Worm (Caenorhabditis elegans) whole organism, young adult: ENCODE results near the gene timp-1.

ENCODE experiments used
- B0261.1 ChIP-seq: sonication (generic microtip); optimal IDR thresholded peaks from 2 replicates; lab custom pipeline; 2016; ENCODE audit warnings: mild to moderate bottlenecking, missing genetic modification characterization, moderate library complexity, missing compliant biosample characterization
- B0336.3 ChIP-seq: fragments of 200-800 bp; sonication (Bioruptor generic); IDR thresholded peaks from 2 replicates; pipeline ENCODE4 v1.3.6; 2022; ENCODE audit warnings: missing genetic modification characterization, missing compliant biosample characterization
- C06A6.2 ChIP-seq: fragments of 200-800 bp; sonication (Bioruptor generic); conservative IDR thresholded peaks from 2 replicates; pipeline ENCODE4 v1.3.6; 2022; ENCODE audit warnings: missing genetic modification characterization, missing compliant biosample characterization
- C17E4.6 ChIP-seq: fragments of 200-800 bp; sonication (Bioruptor generic); IDR thresholded peaks from 2 replicates; pipeline ENCODE4 v1.3.6; 2022; ENCODE audit warnings: missing genetic modification reagents, missing genetic modification characterization, missing compliant biosample characterization
- F22D6.2 ChIP-seq: sonication (generic microtip); optimal IDR thresholded peaks from 2 replicates; lab custom pipeline; 2016; ENCODE audit warnings: mild to moderate bottlenecking, missing genetic modification characterization, missing compliant biosample characterization
- F37B4.10 ChIP-seq: fragments of 200-800 bp; sonication (Bioruptor generic); IDR thresholded peaks from 2 replicates; pipeline ENCODE4 v1.3.6; 2022; ENCODE audit warnings: missing genetic modification characterization, missing compliant biosample characterization
- F39B2.1 ChIP-seq: fragments of 200-800 bp; sonication (Bioruptor generic); IDR thresholded peaks from 2 replicates; pipeline ENCODE4 v1.3.6; 2022; ENCODE audit warnings: missing genetic modification reagents, missing genetic modification characterization, missing compliant biosample characterization
- F49E8.2 ChIP-seq: sonication (generic microtip); optimal IDR thresholded peaks from 3 replicates; lab custom pipeline; 2017; ENCODE audit warnings: missing genetic modification characterization, mild to moderate bottlenecking, missing compliant biosample characterization, antibody characterized with exemption, moderate library complexity; ENCODE audit not compliant: insufficient read depth
- F52B5.7 ChIP-seq: sonication (generic microtip); optimal IDR thresholded peaks from 2 replicates; lab custom pipeline; 2016; ENCODE audit warnings: mild to moderate bottlenecking, missing genetic modification characterization, missing compliant biosample characterization
- K11D2.4 ChIP-seq: fragments of 200-800 bp; sonication (Bioruptor generic); IDR thresholded peaks from 2 replicates; pipeline ENCODE4 v1.3.6; 2022; ENCODE audit warnings: missing genetic modification reagents, missing genetic modification characterization, missing compliant biosample characterization
- T07F8.4 ChIP-seq: sonication (generic microtip); optimal IDR thresholded peaks from 2 replicates; lab custom pipeline; 2016; ENCODE audit warnings: mild to moderate bottlenecking, missing genetic modification characterization, moderate library complexity, missing compliant biosample characterization
- T26A5.8 ChIP-seq: sonication (generic microtip); optimal IDR thresholded peaks from 2 replicates; lab custom pipeline; 2016; ENCODE audit warnings: missing genetic modification characterization, missing compliant biosample characterization
- Y53F4B.3 ChIP-seq: fragments of 200-800 bp; sonication (Bioruptor generic); IDR thresholded peaks from 2 replicates; pipeline ENCODE4 v1.3.6; 2022; ENCODE audit warnings: missing genetic modification reagents, missing genetic modification characterization, missing compliant biosample characterization
- ZK185.1 ChIP-seq: sonication (generic microtip); optimal IDR thresholded peaks from 2 replicates; lab custom pipeline; 2016; ENCODE audit warnings: mild to moderate bottlenecking, missing genetic modification characterization, missing compliant biosample characterization; ENCODE audit not compliant: poor library complexity, severe bottlenecking
- akir-1 ChIP-seq: fragments of 200-800 bp; sonication (Bioruptor generic); optimal IDR thresholded peaks from 2 replicates; lab custom pipeline; 2018; ENCODE audit warnings: mild to moderate bottlenecking, missing genetic modification characterization, moderate library complexity, missing compliant biosample characterization
- ama-1 ChIP-seq, 3 experiments: fragments of 150-350 bp in 1 of 3; sonication (generic microtip) in 2 of 3; optimal IDR thresholded peaks; 2 replicates each; lab custom pipeline; 2014 to 2018; ENCODE audit warnings: missing biosample characterization in 2 of 3, missing genetic modification characterization in 2 of 3, missing genetic modification reagents in 2 of 3
- aptf-3 ChIP-seq: fragments of 200-800 bp; sonication (Bioruptor generic); IDR thresholded peaks from 2 replicates; pipeline ENCODE4 v1.3.6; 2022; ENCODE audit warnings: missing genetic modification characterization, missing compliant biosample characterization
- bed-1 ChIP-seq: fragments of 200-800 bp; sonication (Bioruptor generic); IDR thresholded peaks from 2 replicates; pipeline ENCODE4 v1.3.6; 2022; ENCODE audit warnings: missing genetic modification reagents, missing genetic modification characterization, missing compliant biosample characterization
- cebp-1 ChIP-seq, 2 experiments: fragments of 200-800 bp in 1 of 2; sonication (Bioruptor generic) in 1 of 2; sonication (generic microtip) in 1 of 2; IDR thresholded peaks in 1 of 2; optimal IDR thresholded peaks in 1 of 2; 2 replicates each; pipeline versions ENCODE4 v1.3.6 to Lab custom; 2017 to 2022; ENCODE audit warnings: missing compliant biosample characterization in 2 of 2, missing genetic modification characterization in 2 of 2, mild to moderate bottlenecking in 1 of 2, missing genetic modification reagents in 1 of 2, moderate library complexity in 1 of 2
- cebp-2 ChIP-seq: fragments of 200-800 bp; sonication (Bioruptor generic); IDR thresholded peaks from 2 replicates; pipeline ENCODE4 v1.3.6; 2022; ENCODE audit warnings: missing genetic modification characterization, missing compliant biosample characterization
- ceh-27 ChIP-seq: fragments of 200-800 bp; sonication (Bioruptor generic); optimal IDR thresholded peaks from 2 replicates; lab custom pipeline; 2018; ENCODE audit warnings: mild to moderate bottlenecking, missing genetic modification characterization, moderate library complexity, missing compliant biosample characterization
- ceh-79 ChIP-seq: sonication (generic microtip); optimal IDR thresholded peaks from 2 replicates; lab custom pipeline; 2017; ENCODE audit warnings: mild to moderate bottlenecking, missing genetic modification characterization, missing compliant biosample characterization
- chd-7 ChIP-seq: sonication (generic microtip); optimal IDR thresholded peaks from 2 replicates; lab custom pipeline; 2016; ENCODE audit warnings: mild to moderate bottlenecking, missing genetic modification characterization, moderate library complexity, missing compliant biosample characterization
- efl-1 ChIP-seq: fragments of 150-350 bp; optimal IDR thresholded peaks from 2 replicates; lab custom pipeline; 2014; ENCODE audit warnings: missing biosample characterization, missing genetic modification reagents, missing genetic modification characterization
- gei-17 ChIP-seq: fragments of 200-800 bp; sonication (Bioruptor generic); optimal IDR thresholded peaks from 2 replicates; lab custom pipeline; 2018; ENCODE audit warnings: mild to moderate bottlenecking, missing genetic modification characterization, missing compliant biosample characterization
- him-1 ChIP-seq: sonication (generic microtip); optimal IDR thresholded peaks from 2 replicates; lab custom pipeline; 2016; ENCODE audit warnings: missing genotype, missing genetic modification reagents, missing genetic modification characterization, missing compliant biosample characterization
- hlh-26 ChIP-seq: fragments of 200-800 bp; sonication (Bioruptor generic); conservative IDR thresholded peaks from 2 replicates; pipeline ENCODE4 v1.3.6; 2022; ENCODE audit warnings: missing genetic modification reagents, missing genetic modification characterization, missing compliant biosample characterization
- hmg-20 ChIP-seq: fragments of 200-800 bp; sonication (Bioruptor generic); IDR thresholded peaks from 2 replicates; pipeline ENCODE4 v1.3.6; 2022; ENCODE audit warnings: missing genetic modification reagents, missing genetic modification characterization, missing compliant biosample characterization
- let-526 ChIP-seq: fragments of 200-800 bp; sonication (Bioruptor generic); IDR thresholded peaks from 2 replicates; pipeline ENCODE4 v1.3.6; 2022; ENCODE audit warnings: missing genetic modification reagents, missing genetic modification characterization, missing compliant biosample characterization
- let-607 ChIP-seq, 2 experiments: fragments of 200-800 bp in 1 of 2; sonication (Bioruptor generic) in 1 of 2; sonication (generic microtip) in 1 of 2; optimal IDR thresholded peaks; 2 replicates each; lab custom pipeline; 2016 to 2018; ENCODE audit warnings: mild to moderate bottlenecking in 2 of 2, missing compliant biosample characterization in 2 of 2, missing genetic modification characterization in 2 of 2, moderate library complexity in 2 of 2, missing genotype in 1 of 2
- lir-1 ChIP-seq: fragments of 200-800 bp; sonication (Bioruptor generic); conservative IDR thresholded peaks from 2 replicates; pipeline ENCODE4 v1.3.6; 2022; ENCODE audit warnings: missing genetic modification reagents, missing genetic modification characterization, missing compliant biosample characterization
- lsl-1 ChIP-seq: fragments of 200-800 bp; sonication (Bioruptor generic); optimal IDR thresholded peaks from 2 replicates; lab custom pipeline; 2018; ENCODE audit warnings: mild to moderate bottlenecking, missing genetic modification characterization, moderate library complexity, missing compliant biosample characterization
- madf-3 ChIP-seq: fragments of 200-800 bp; sonication (Bioruptor generic); IDR thresholded peaks from 2 replicates; pipeline ENCODE4 v1.3.6; 2022; ENCODE audit warnings: missing genetic modification reagents, missing genetic modification characterization, missing compliant biosample characterization
- madf-6 ChIP-seq: fragments of 200-800 bp; sonication (Bioruptor generic); IDR thresholded peaks from 2 replicates; pipeline ENCODE4 v1.3.6; 2022; ENCODE audit warnings: missing genetic modification reagents, missing genetic modification characterization, missing compliant biosample characterization
- mel-28 ChIP-seq: sonication (generic microtip); optimal IDR thresholded peaks from 2 replicates; lab custom pipeline; 2016; ENCODE audit warnings: borderline replicate concordance, mild to moderate bottlenecking, missing genetic modification characterization, missing compliant biosample characterization
- nfya-2 ChIP-seq: fragments of 200-800 bp; sonication (Bioruptor generic); IDR thresholded peaks from 2 replicates; pipeline ENCODE4 v1.3.6; 2022; ENCODE audit warnings: missing genetic modification reagents, missing genetic modification characterization, missing compliant biosample characterization
- nhr-120 ChIP-seq: fragments of 200-800 bp; sonication (Bioruptor generic); IDR thresholded peaks from 2 replicates; pipeline ENCODE4 v1.3.6; 2022; ENCODE audit warnings: missing genetic modification characterization, missing compliant biosample characterization
- nhr-27 ChIP-seq: fragments of 200-800 bp; sonication (Bioruptor generic); optimal IDR thresholded peaks from 2 replicates; lab custom pipeline; 2018; ENCODE audit warnings: mild to moderate bottlenecking, missing genetic modification characterization, moderate library complexity, missing compliant biosample characterization
- rpc-1 ChIP-seq, 2 experiments: fragments of 150-350 bp in 1 of 2; sonication (generic microtip) in 1 of 2; optimal IDR thresholded peaks; 2 replicates each; lab custom pipeline; 2014 to 2018; ENCODE audit warnings: missing biosample characterization in 1 of 2, missing genetic modification characterization in 1 of 2, missing genetic modification reagents in 1 of 2, missing genotype in 1 of 2
- snpc-1.1 ChIP-seq: sonication (generic microtip); optimal IDR thresholded peaks from 2 replicates; lab custom pipeline; 2017; ENCODE audit warnings: missing genetic modification characterization, mild to moderate bottlenecking, missing compliant biosample characterization, antibody characterized with exemption, moderate library complexity, missing genotype, missing genetic modification reagents; ENCODE audit not compliant: insufficient read depth
- snpc-1.3 ChIP-seq: sonication (generic microtip); optimal IDR thresholded peaks from 2 replicates; lab custom pipeline; 2017; ENCODE audit warnings: missing genetic modification characterization, mild to moderate bottlenecking, missing compliant biosample characterization, antibody characterized with exemption, moderate library complexity, missing genotype, missing genetic modification reagents; ENCODE audit not compliant: insufficient read depth
- sptf-2 ChIP-seq: fragments of 200-800 bp; sonication (Bioruptor generic); optimal IDR thresholded peaks from 2 replicates; lab custom pipeline; 2018; ENCODE audit warnings: mild to moderate bottlenecking, missing genetic modification characterization, missing compliant biosample characterization
- tlf-1 ChIP-seq: fragments of 200-800 bp; sonication (Bioruptor generic); optimal IDR thresholded peaks from 2 replicates; lab custom pipeline; 2018; ENCODE audit warnings: mild to moderate bottlenecking, missing genetic modification characterization, missing compliant biosample characterization
- unc-62 ChIP-seq: fragments of 150-350 bp; optimal IDR thresholded peaks from 2 replicates; lab custom pipeline; 2014; ENCODE audit warnings: missing biosample characterization, missing genetic modification reagents, missing genetic modification characterization
- xnd-1 ChIP-seq: sonication (generic microtip); optimal IDR thresholded peaks from 2 replicates; lab custom pipeline; 2016; ENCODE audit warnings: missing genotype, missing genetic modification reagents, missing genetic modification characterization, missing compliant biosample characterization
- zim-3 ChIP-seq: sonication (generic microtip); optimal IDR thresholded peaks from 2 replicates; lab custom pipeline; 2017; ENCODE audit warnings: mild to moderate bottlenecking, missing genetic modification characterization, moderate library complexity, missing compliant biosample characterization

timp-1 gene

ce11 chrV:8178914-8179542, 28.0 kb upstream of the timp-1 start, which contains the start of gene srp-7 (continued):
- TF ChIP-seq gei-17 (GFP tag; lab: Kevin White, UChicago): no peak
- no peak for TF ChIP-seq lsl-1 (GFP tag; lab: Kevin White, UChicago)
- TF ChIP-seq aptf-3: no peak
- TF ChIP-seq F52B5.7 (tag; lab: Kevin White, UChicago): no peak
- TF ChIP-seq chd-7 (tag; lab: Kevin White, UChicago): no peak
- no peak for TF ChIP-seq tlf-1 (GFP tag; lab: Kevin White, UChicago)
- TF ChIP-seq hmg-20 (GFP tag; lab: Robert Waterston, UW): no peak
- TF ChIP-seq rpc-1 (optimal IDR thresholded peaks at IDR 0.05; lab: Kevin White, UChicago): no peak
- TF ChIP-seq rpc-1 (tag; optimal IDR thresholded peaks at IDR 0.05; lab: Kevin White, UChicago): no peak
- TF ChIP-seq C17E4.6 (GFP tag; lab: Robert Waterston, UW): no peak
- TF ChIP-seq C06A6.2 (GFP tag; lab: Robert Waterston, UW): 0 out of 2 replicates have a peak, but pooled peaks have one; percentile 20
- no peak for TF ChIP-seq ceh-79
- TF ChIP-seq akir-1 (GFP tag; lab: Kevin White, UChicago): no peak
- no peak for TF ChIP-seq lir-1 (GFP tag; lab: Robert Waterston, UW)
- TF ChIP-seq zim-3: no peak
- TF ChIP-seq B0261.1 (tag; lab: Kevin White, UChicago): no peak
- peak; percentile 75 for TF ChIP-seq cebp-1 (GFP tag; IDR thresholded peaks at IDR 0.05; lab: Robert Waterston, UW)
- no peak for TF ChIP-seq cebp-1 (tag; optimal IDR thresholded peaks at IDR 0.05; lab: Kevin White, UChicago)
- TF ChIP-seq F22D6.2 (tag; lab: Kevin White, UChicago): no peak
- TF ChIP-seq ceh-27 (GFP tag; lab: Kevin White, UChicago): no peak
- TF ChIP-seq madf-3: no peak
- TF ChIP-seq B0336.3 (GFP tag; lab: Robert Waterston, UW): no peak
- no peak for TF ChIP-seq K11D2.4
- no peak for TF ChIP-seq ama-1 (optimal IDR thresholded peaks at IDR 0.05; lab: Kevin White, UChicago)
- no peak for TF ChIP-seq ama-1 (GFP tag; optimal IDR thresholded peaks at IDR 0.05; lab: Kevin White, UChicago)
- TF ChIP-seq mel-28 (tag; lab: Kevin White, UChicago): no peak
- no peak for TF ChIP-seq T07F8.4 (tag; lab: Kevin White, UChicago)
- TF ChIP-seq T26A5.8 (tag; lab: Kevin White, UChicago): no peak
- TF ChIP-seq unc-62 (GFP tag; lab: Kevin White, UChicago): no peak
- TF ChIP-seq F49E8.2: no peak
- no peak for TF ChIP-seq nfya-2 (GFP tag; lab: Robert Waterston, UW)
- TF ChIP-seq snpc-1.1 (tag; lab: Kevin White, UChicago): no peak
- TF ChIP-seq him-1 (tag; lab: Kevin White, UChicago): no peak
- TF ChIP-seq Y53F4B.3 (GFP tag; lab: Robert Waterston, UW): no peak
- TF ChIP-seq hlh-26 (GFP tag; lab: Robert Waterston, UW): no peak
- TF ChIP-seq F39B2.1 (GFP tag; lab: Robert Waterston, UW): no peak
- TF ChIP-seq nhr-120 (GFP tag; lab: Robert Waterston, UW): no peak
- TF ChIP-seq xnd-1 (tag; lab: Kevin White, UChicago): no peak
- no peak for TF ChIP-seq nhr-27
- TF ChIP-seq sptf-2 (GFP tag; lab: Kevin White, UChicago): no peak
- no peak for TF ChIP-seq let-526 (GFP tag; lab: Robert Waterston, UW)
- no peak for TF ChIP-seq let-607 (tag; optimal IDR thresholded peaks at IDR 0.05; lab: Kevin White, UChicago)
- TF ChIP-seq cebp-2: no peak
- no peak for TF ChIP-seq ZK185.1 (tag; lab: Kevin White, UChicago)
- TF ChIP-seq snpc-1.3 (tag; lab: Kevin White, UChicago): no peak
- TF ChIP-seq F37B4.10 (GFP tag; lab: Robert Waterston, UW): no peak
- TF ChIP-seq efl-1 (GFP tag; lab: Kevin White, UChicago): no peak
- TF ChIP-seq madf-6 (GFP tag; lab: Robert Waterston, UW): 0 out of 2 replicates have a peak, but pooled peaks have one; percentile 28
- TF ChIP-seq bed-1 (GFP tag; lab: Robert Waterston, UW): no peak
